Worm (Caenorhabditis elegans) whole organism, L1 larva: ENCODE results near the gene C45G9.12.
A peak's percentile ranks its signal among the peaks of the same experiment; 100 is the strongest.

Experiments
- C04F5.9 ChIP-seq: sonication (generic microtip); optimal IDR thresholded peaks from 2 replicates; lab custom pipeline; 2016; ENCODE audit warnings: missing genetic modification characterization, missing compliant biosample characterization
- C16A3.4 ChIP-seq: fragments of 150-350 bp; optimal IDR thresholded peaks from 2 replicates; lab custom pipeline; 2014; ENCODE audit warnings: missing biosample characterization, missing genetic modification characterization
- F16B12.6 ChIP-seq: fragments of 150-350 bp; optimal IDR thresholded peaks from 2 replicates; lab custom pipeline; 2014; ENCODE audit warnings: missing biosample characterization, missing genetic modification characterization
- Y116A8C.19 ChIP-seq: sonication (generic microtip); optimal IDR thresholded peaks from 2 replicates; lab custom pipeline; 2016; ENCODE audit warnings: missing compliant biosample characterization, missing genetic modification characterization, borderline replicate concordance
- alr-1 ChIP-seq: fragments of 200-800 bp; sonication (Bioruptor generic); optimal IDR thresholded peaks from 2 replicates; lab custom pipeline; 2018; ENCODE audit warnings: borderline replicate concordance, mild to moderate bottlenecking, missing genetic modification characterization, missing compliant biosample characterization
- aly-2 ChIP-seq: fragments of 150-350 bp; optimal IDR thresholded peaks from 2 replicates; lab custom pipeline; 2014; ENCODE audit warnings: missing biosample characterization, missing genetic modification characterization
- blmp-1 ChIP-seq: fragments of 150-350 bp; optimal IDR thresholded peaks from 2 replicates; lab custom pipeline; 2014; ENCODE audit warnings: missing biosample characterization, missing genetic modification characterization
- ceh-82 ChIP-seq, 3 experiments: fragments of 150-350 bp in 1 of 3; sonication (generic microtip) in 2 of 3; optimal IDR thresholded peaks; 2 replicates each; lab custom pipeline; 2014 to 2017; ENCODE audit warnings: missing biosample characterization in 3 of 3, missing genetic modification characterization in 3 of 3
- ceh-88 ChIP-seq: fragments of 200-800 bp; sonication (Bioruptor generic); IDR thresholded peaks from 2 replicates; pipeline ENCODE4 v1.3.6; 2022; ENCODE audit warnings: missing genetic modification characterization, missing compliant biosample characterization
- ceh-90 ChIP-seq: sonication (generic microtip); optimal IDR thresholded peaks from 2 replicates; lab custom pipeline; 2016; ENCODE audit warnings: missing genetic modification characterization, missing compliant biosample characterization
- dpl-1 ChIP-seq, 3 experiments: fragments of 150-350 bp in 2 of 3; sonication (generic microtip) in 1 of 3; optimal IDR thresholded peaks; 2 replicates each; lab custom pipeline; 2014 to 2017; ENCODE audit warnings: missing biosample characterization in 3 of 3, missing genetic modification characterization in 3 of 3, missing genetic modification reagents in 3 of 3
- efl-1 ChIP-seq, 4 experiments: fragments of 150-350 bp; optimal IDR thresholded peaks in 3 of 4; peaks in 1 of 4; 1 replicate in 1 of 4; 2 replicates in 3 of 4; lab custom pipeline; 2014; ENCODE audit warnings: missing biosample characterization in 2 of 4, missing genetic modification characterization in 2 of 4, missing genetic modification reagents in 2 of 4
- elt-3 ChIP-seq, 6 experiments: fragments of 150-350 bp in 1 of 6; sonication (generic microtip); optimal IDR thresholded peaks; 2 replicates each; lab custom pipeline; 2017 to 2018; ENCODE audit warnings: missing biosample characterization in 6 of 6, missing genetic modification characterization in 6 of 6, inconsistent platforms in 1 of 6
- fkh-10 ChIP-seq: sonication (generic microtip); optimal IDR thresholded peaks from 2 replicates; lab custom pipeline; 2017; ENCODE audit warnings: missing biosample characterization, missing genetic modification reagents, missing genetic modification characterization
- fkh-8 ChIP-seq: sonication (generic microtip); optimal IDR thresholded peaks from 2 replicates; lab custom pipeline; 2016; ENCODE audit warnings: mild to moderate bottlenecking, missing genetic modification characterization, missing compliant biosample characterization
- irx-1 ChIP-seq: sonication (generic microtip); optimal IDR thresholded peaks from 2 replicates; lab custom pipeline; 2016; ENCODE audit warnings: missing genetic modification characterization, missing compliant biosample characterization
- isw-1 ChIP-seq: fragments of 200-800 bp; sonication (Bioruptor generic); IDR thresholded peaks from 2 replicates; pipeline ENCODE4 v1.3.6; 2022; ENCODE audit warnings: missing genetic modification characterization, missing compliant biosample characterization
- jun-1 ChIP-seq: fragments of 150-350 bp; optimal IDR thresholded peaks from 2 replicates; lab custom pipeline; 2014; ENCODE audit warnings: missing biosample characterization, missing genetic modification reagents, missing genetic modification characterization
- lin-13 ChIP-seq: fragments of 150-350 bp; optimal IDR thresholded peaks from 2 replicates; lab custom pipeline; 2014; ENCODE audit warnings: missing biosample characterization, missing genetic modification reagents, missing genetic modification characterization
- lin-14 ChIP-seq: fragments of 200-800 bp; sonication (Bioruptor generic); optimal IDR thresholded peaks from 2 replicates; lab custom pipeline; 2018; ENCODE audit warnings: mild to moderate bottlenecking, missing genetic modification characterization, moderate library complexity, missing compliant biosample characterization
- lin-15B ChIP-seq: fragments of 150-350 bp; sonication (generic microtip); optimal IDR thresholded peaks from 3 replicates; lab custom pipeline; 2014; ENCODE audit warnings: missing biosample characterization, missing genetic modification characterization
- lin-35 ChIP-seq, 2 experiments: fragments of 150-350 bp; optimal IDR thresholded peaks; 2 replicates each; lab custom pipeline; 2014; ENCODE audit warnings: missing biosample characterization in 2 of 2, missing genetic modification characterization in 2 of 2, missing genetic modification reagents in 2 of 2
- lir-3 ChIP-seq: sonication (generic microtip); optimal IDR thresholded peaks from 2 replicates; lab custom pipeline; 2016; ENCODE audit warnings: mild to moderate bottlenecking, missing genetic modification characterization, moderate library complexity, missing compliant biosample characterization; ENCODE audit not compliant: poor library complexity
- lsy-2 ChIP-seq, 2 experiments: fragments of 150-350 bp; optimal IDR thresholded peaks; 2 replicates each; lab custom pipeline; 2014; ENCODE audit warnings: missing biosample characterization in 2 of 2, missing genetic modification characterization in 2 of 2
- mab-9 ChIP-seq: fragments of 200-800 bp; sonication (Bioruptor generic); IDR thresholded peaks from 2 replicates; pipeline ENCODE4 v1.3.6; 2022; ENCODE audit warnings: missing genetic modification reagents, missing genetic modification characterization, missing compliant biosample characterization
- mep-1 ChIP-seq: fragments of 150-350 bp; optimal IDR thresholded peaks from 2 replicates; lab custom pipeline; 2014; ENCODE audit warnings: missing biosample characterization, missing genetic modification characterization
- nhr-19 ChIP-seq: fragments of 200-800 bp; sonication (Bioruptor generic); conservative IDR thresholded peaks from 2 replicates; pipeline ENCODE4 v1.3.6; 2022; ENCODE audit warnings: missing genetic modification characterization, missing compliant biosample characterization
- nhr-20 ChIP-seq: sonication (generic microtip); optimal IDR thresholded peaks from 2 replicates; lab custom pipeline; 2016; ENCODE audit warnings: mild to moderate bottlenecking, missing genetic modification characterization, missing compliant biosample characterization
- nhr-28 ChIP-seq: fragments of 150-350 bp; optimal IDR thresholded peaks from 2 replicates; lab custom pipeline; 2014; ENCODE audit warnings: missing biosample characterization, missing genetic modification characterization
- nhr-47 ChIP-seq: sonication (generic microtip); optimal IDR thresholded peaks from 2 replicates; lab custom pipeline; 2016; ENCODE audit warnings: mild to moderate bottlenecking, missing genetic modification characterization, moderate library complexity, missing compliant biosample characterization
- nhr-71 ChIP-seq: sonication (generic microtip); optimal IDR thresholded peaks from 2 replicates; lab custom pipeline; 2016; ENCODE audit warnings: mild to moderate bottlenecking, missing genetic modification characterization, moderate library complexity, missing compliant biosample characterization
- nhr-77 ChIP-seq: fragments of 150-350 bp; optimal IDR thresholded peaks from 2 replicates; lab custom pipeline; 2014; ENCODE audit warnings: missing biosample characterization, missing genetic modification characterization
- nhr-85 ChIP-seq: sonication (generic microtip); peaks from one replicate; lab custom pipeline; 2016; ENCODE audit warnings: missing genetic modification characterization, inconsistent platforms, missing compliant biosample characterization
- nhr-90 ChIP-seq: sonication (generic microtip); optimal IDR thresholded peaks from 2 replicates; lab custom pipeline; 2016; ENCODE audit warnings: mild to moderate bottlenecking, missing genetic modification characterization, missing compliant biosample characterization; ENCODE audit not compliant: poor library complexity
- pax-3 ChIP-seq: fragments of 200-800 bp; sonication (Bioruptor generic); optimal IDR thresholded peaks from 2 replicates; lab custom pipeline; 2018; ENCODE audit warnings: mild to moderate bottlenecking, missing genetic modification characterization, moderate library complexity, missing compliant biosample characterization
- rnt-1 ChIP-seq: sonication (generic microtip); optimal IDR thresholded peaks from 2 replicates; lab custom pipeline; 2016; ENCODE audit warnings: mild to moderate bottlenecking, missing genetic modification characterization, moderate library complexity, missing compliant biosample characterization
- snpc-4 ChIP-seq: fragments of 150-350 bp; optimal IDR thresholded peaks from 2 replicates; lab custom pipeline; 2014; ENCODE audit warnings: missing biosample characterization, missing genetic modification characterization
- snu-23 ChIP-seq: sonication (generic microtip); optimal IDR thresholded peaks from 2 replicates; lab custom pipeline; 2016; ENCODE audit warnings: missing genetic modification characterization, missing compliant biosample characterization
- sox-4 ChIP-seq: sonication (generic microtip); optimal IDR thresholded peaks from 2 replicates; lab custom pipeline; 2016; ENCODE audit warnings: missing genetic modification characterization, missing compliant biosample characterization
- swsn-7 ChIP-seq: sonication (generic microtip); optimal IDR thresholded peaks from 2 replicates; lab custom pipeline; 2016; ENCODE audit warnings: missing genetic modification characterization, missing compliant biosample characterization
- tbx-2 ChIP-seq: sonication (generic microtip); optimal IDR thresholded peaks from 2 replicates; lab custom pipeline; 2016; ENCODE audit warnings: missing genetic modification characterization, missing compliant biosample characterization
- unc-130 ChIP-seq: fragments of 150-350 bp; optimal IDR thresholded peaks from 2 replicates; lab custom pipeline; 2017; ENCODE audit warnings: missing biosample characterization, missing genetic modification characterization, inconsistent platforms
- unc-86 ChIP-seq: sonication (generic microtip); optimal IDR thresholded peaks from 2 replicates; lab custom pipeline; 2016; ENCODE audit warnings: missing genetic modification characterization, missing compliant biosample characterization
- xbp-1 ChIP-seq: sonication (generic microtip); optimal IDR thresholded peaks from 2 replicates; lab custom pipeline; 2016; ENCODE audit warnings: missing genetic modification characterization, missing compliant biosample characterization
- zag-1 ChIP-seq: fragments of 150-350 bp; optimal IDR thresholded peaks from 2 replicates; lab custom pipeline; 2014; ENCODE audit warnings: missing biosample characterization, missing genetic modification characterization
- zip-4 ChIP-seq: fragments of 200-800 bp; sonication (Bioruptor generic); optimal IDR thresholded peaks from 2 replicates; lab custom pipeline; 2018; ENCODE audit warnings: mild to moderate bottlenecking, missing genetic modification characterization, moderate library complexity, missing compliant biosample characterization
- ztf-11 ChIP-seq, 2 experiments: sonication (generic microtip); optimal IDR thresholded peaks; 2 replicates each; lab custom pipeline; 2016 to 2017; ENCODE audit warnings: missing genetic modification characterization in 2 of 2, missing biosample characterization in 1 of 2, missing compliant biosample characterization in 1 of 2

The C45G9.12 gene

ce11 chrIII:5109401-5109800 lies 38.0 kb upstream of the C45G9.12 start, which contains the start of gene sax-2:
Gene sax-2 (plus strand): TSS chrIII:5109701.
- TF ChIP-seq ceh-82 (tag; optimal IDR thresholded peaks at IDR 0.05; lab: Kevin White, UChicago) (no peak), zip-4 (GFP tag; lab: Kevin White, UChicago) (no peak), fkh-10 (no peak), Y116A8C.19 (no peak), jun-1 (tag; lab: Kevin White, UChicago) (no peak), irx-1 (tag; lab: Kevin White, UChicago) (no peak), nhr-85 (tag; lab: Kevin White, UChicago) (no peak), lin-15B (tag; lab: Kevin White, UChicago) (no peak), aly-2 (tag; lab: Kevin White, UChicago) (no peak), pax-3 (tag; lab: Kevin White, UChicago) (no peak)
- TF ChIP-seq, all 84 proteins: peak for 0

ce11 chrIII:5108746-5109145 lies 37.3 kb upstream of the C45G9.12 start:
- peak; percentile 57 for TF ChIP-seq nhr-90 (tag; lab: Kevin White, UChicago)
- peak; percentile 3 for TF ChIP-seq blmp-1
- no peak for TF ChIP-seq nhr-47 (tag; lab: Kevin White, UChicago)
- TF ChIP-seq lin-35 (GFP tag; optimal IDR thresholded peaks at IDR 0.05; lab: Kevin White, UChicago) = peak; percentile 65 to 66
- peak; percentile 86 for TF ChIP-seq nhr-71 (tag; lab: Kevin White, UChicago)
- TF ChIP-seq efl-1 (optimal IDR thresholded peaks at IDR 0.05; lab: Kevin White, UChicago) = peak; percentile 76 to 80
- TF ChIP-seq efl-1 (GFP tag; optimal IDR thresholded peaks at IDR 0.05 in 1 of 2; lab: Kevin White, UChicago) = peak; percentile 71 to 94
- TF ChIP-seq snu-23 (GFP tag; lab: Kevin White, UChicago) = peak; percentile 77
- TF ChIP-seq ceh-88 = no peak
- peak; percentile 36 for TF ChIP-seq C16A3.4 (tag; lab: Kevin White, UChicago)
- TF ChIP-seq dpl-1 (GFP tag; optimal IDR thresholded peaks at IDR 0.05; lab: Kevin White, UChicago) = peak; percentile 55 to 69 (median 68)
- TF ChIP-seq nhr-77 (tag; lab: Kevin White, UChicago) = peak; percentile 25
- peak; percentile 43 for TF ChIP-seq xbp-1 (tag; lab: Kevin White, UChicago)
- peak; percentile 59 for TF ChIP-seq ceh-90
- no peak for TF ChIP-seq C04F5.9 (tag; lab: Kevin White, UChicago)
- no peak for TF ChIP-seq elt-3 (tag; optimal IDR thresholded peaks at IDR 0.05; lab: Kevin White, UChicago)
- TF ChIP-seq sox-4 (tag; lab: Kevin White, UChicago) = peak; percentile 36
- TF ChIP-seq rnt-1 (tag; lab: Kevin White, UChicago) = peak; percentile 95
- no peak for TF ChIP-seq alr-1 (tag; lab: Kevin White, UChicago)
- peak; percentile 43 for TF ChIP-seq snpc-4 (tag; lab: Kevin White, UChicago)
- TF ChIP-seq nhr-85 (tag; lab: Kevin White, UChicago) = peak; percentile 54
- peak; percentile 85 for TF ChIP-seq lir-3 (tag; lab: Kevin White, UChicago)
- peak; percentile 52 for TF ChIP-seq swsn-7
- no peak for TF ChIP-seq zag-1
- no peak for TF ChIP-seq mab-9 (GFP tag; lab: Robert Waterston, UW)
- TF ChIP-seq lin-15B (tag; lab: Kevin White, UChicago) = peak; percentile 46
- TF ChIP-seq irx-1 (tag; lab: Kevin White, UChicago) = peak; percentile 36
- peak; percentile 65 for TF ChIP-seq tbx-2
- peak; percentile 74 for TF ChIP-seq nhr-20 (tag; lab: Kevin White, UChicago)
- TF ChIP-seq nhr-19 (GFP tag; lab: Robert Waterston, UW) = peak; percentile 63
- TF ChIP-seq lin-13 (GFP tag; lab: Kevin White, UChicago) = peak; percentile 13
- TF ChIP-seq mep-1 = peak; percentile 73
- TF ChIP-seq ceh-82 (tag; optimal IDR thresholded peaks at IDR 0.05; lab: Kevin White, UChicago) = peak; percentile 29 to 77 (median 46)
- TF ChIP-seq ztf-11 (tag; optimal IDR thresholded peaks at IDR 0.05; lab: Kevin White, UChicago) = peak in 1 of 2 experiments; percentile 1
- peak; percentile 9 for TF ChIP-seq F16B12.6 (tag; lab: Kevin White, UChicago)
- no peak for TF ChIP-seq unc-130 (tag; lab: Kevin White, UChicago)
- peak; percentile 72 to 78 for TF ChIP-seq lsy-2 (tag; optimal IDR thresholded peaks at IDR 0.05; lab: Kevin White, UChicago)
- TF ChIP-seq fkh-8 (tag; lab: Kevin White, UChicago) = peak; percentile 40
- no peak for TF ChIP-seq unc-86 (tag; lab: Kevin White, UChicago)
- peak; percentile 40; the same call in 1 of the 2 replicates for TF ChIP-seq isw-1 (GFP tag; lab: Robert Waterston, UW)
- TF ChIP-seq lin-14 (GFP tag; lab: Kevin White, UChicago) = peak; percentile 90
- no peak for TF ChIP-seq nhr-28 (tag; lab: Kevin White, UChicago)
